Fruit fly (Drosophila melanogaster) Kc167 (cell line): ENCODE results near the gene tws.

ENCODE experiments used
- Myc ChIP-seq: fragments of >200 bp; optimal IDR thresholded peaks from 2 replicates; lab custom pipeline; 2017; ENCODE audit warnings: missing external identifiers
- Sin3A ChIP-seq: fragments of >200 bp; optimal IDR thresholded peaks from 2 replicates; lab custom pipeline; 2018; ENCODE audit warnings: missing external identifiers
- h ChIP-seq: fragments of >200 bp; optimal IDR thresholded peaks from 3 replicates; lab custom pipeline; 2018; ENCODE audit warnings: missing external identifiers
- insv ChIP-seq: fragments of >200 bp; optimal IDR thresholded peaks from 3 replicates; lab custom pipeline; 2018; ENCODE audit warnings: missing external identifiers
- psq ChIP-seq: fragments of >200 bp; optimal IDR thresholded peaks from 2 replicates; lab custom pipeline; 2017; ENCODE audit warnings: missing external identifiers
- ttk ChIP-seq: sonication (Bioruptor generic); optimal IDR thresholded peaks from 2 replicates; lab custom pipeline; 2017; ENCODE audit warnings: missing external identifiers

The tws gene

dm6 chr3R:10093252-10094030 is 46.1 kb downstream of the tws start:
- no peak for TF ChIP-seq insv
- no peak for TF ChIP-seq psq (lab: Kevin White, UChicago)
- TF ChIP-seq Sin3A (lab: Kevin White, UChicago) = no peak
- TF ChIP-seq h (lab: Kevin White, UChicago) = no peak
- TF ChIP-seq ttk = no peak
- no peak for TF ChIP-seq Myc (lab: Kevin White, UChicago)

- no peak for TF ChIP-seq insv
- TF ChIP-seq ttk = no peak
- TF ChIP-seq Sin3A (lab: Kevin White, UChicago) = no peak
- TF ChIP-seq Myc (lab: Kevin White, UChicago) = no peak
- no peak for TF ChIP-seq h (lab: Kevin White, UChicago)
These were observed 48.1 kb downstream of the tws start for dm6 chr3R:10091513-10091912.

dm6 chr3R:10090906-10091305 is 48.7 kb downstream of the tws start:
- TF ChIP-seq h (lab: Kevin White, UChicago) (no peak), psq (lab: Kevin White, UChicago) (no peak), insv (no peak)

- no peak for TF ChIP-seq insv
- TF ChIP-seq ttk = no peak
- no peak for TF ChIP-seq Sin3A (lab: Kevin White, UChicago)
- TF ChIP-seq Myc (lab: Kevin White, UChicago) = no peak
- no peak for TF ChIP-seq h (lab: Kevin White, UChicago)
- TF ChIP-seq psq (lab: Kevin White, UChicago) = no peak
These were observed 50.4 kb downstream of the tws start for dm6 chr3R:10089171-10089664.

- TF ChIP-seq Sin3A (lab: Kevin White, UChicago) (no peak), Myc (lab: Kevin White, UChicago) (no peak), insv (no peak), ttk (no peak), h (lab: Kevin White, UChicago) (no peak), psq (lab: Kevin White, UChicago) (no peak)
These were observed 52.2 kb downstream of the tws start for dm6 chr3R:10087206-10087927.

- TF ChIP-seq ttk = no peak
- no peak for TF ChIP-seq Myc (lab: Kevin White, UChicago)
- TF ChIP-seq psq (lab: Kevin White, UChicago) = no peak
- TF ChIP-seq Sin3A (lab: Kevin White, UChicago) = no peak
- TF ChIP-seq h (lab: Kevin White, UChicago) = no peak
- TF ChIP-seq insv = no peak
These were observed 52.9 kb downstream of the tws start for dm6 chr3R:10086683-10087082.

- no peak for TF ChIP-seq h (lab: Kevin White, UChicago)
- no peak for TF ChIP-seq ttk
- no peak for TF ChIP-seq insv
- no peak for TF ChIP-seq Myc (lab: Kevin White, UChicago)
- no peak for TF ChIP-seq psq (lab: Kevin White, UChicago)
- TF ChIP-seq Sin3A (lab: Kevin White, UChicago) = no peak
These were observed 53.4 kb downstream of the tws start for dm6 chr3R:10086222-10086621.

- TF ChIP-seq Myc (lab: Kevin White, UChicago) (no peak), h (lab: Kevin White, UChicago) (no peak), Sin3A (lab: Kevin White, UChicago) (no peak), insv (no peak), psq (lab: Kevin White, UChicago) (no peak), ttk (no peak)
These were observed 54.7 kb downstream of the tws start for dm6 chr3R:10084914-10085313.

- no peak for TF ChIP-seq psq (lab: Kevin White, UChicago)
- no peak for TF ChIP-seq h (lab: Kevin White, UChicago)
- no peak for TF ChIP-seq Sin3A (lab: Kevin White, UChicago)
These were observed 55.4 kb downstream of the tws start for dm6 chr3R:10084179-10084647.

- TF ChIP-seq Sin3A (lab: Kevin White, UChicago) (no peak), insv (no peak), Myc (lab: Kevin White, UChicago) (no peak), h (lab: Kevin White, UChicago) (no peak), ttk (no peak), psq (lab: Kevin White, UChicago) (no peak)
These were observed 56.5 kb downstream of the tws start for dm6 chr3R:10083077-10083476.

- no peak for TF ChIP-seq insv
- TF ChIP-seq Myc (lab: Kevin White, UChicago) = no peak
- TF ChIP-seq Sin3A (lab: Kevin White, UChicago) = no peak
- TF ChIP-seq h (lab: Kevin White, UChicago) = no peak
- no peak for TF ChIP-seq psq (lab: Kevin White, UChicago)
- TF ChIP-seq ttk = no peak
These were observed 57.0 kb downstream of the tws start for dm6 chr3R:10082549-10083075.
